Worm (Caenorhabditis elegans): ENCODE data around the gene C25E10.5.

ce11 chrV:9078815-9079525 is 48.6 kb downstream of the C25E10.5 start:
- TF ChIP-seq him-1 (tag; optimal IDR thresholded peaks at IDR 0.05) (no peak), dao-5 (tag; optimal IDR thresholded peaks at IDR 0.05) (no peak), W03F9.2 (tag; optimal IDR thresholded peaks at IDR 0.05) (no peak)
